Worm (Caenorhabditis elegans): ENCODE results near the gene C44C10.3.
A peak's percentile ranks its signal among the peaks of the same experiment; 100 is the strongest.

C44C10.3 gene

ce11 chrX:11727761-11728160 is 25.4 kb downstream of the C44C10.3 start, which contains the start of the genes gst-42 and D1053.2 (continued):
- TF ChIP-seq unc-62 (GFP tag; optimal IDR thresholded peaks at IDR 0.05) (no peak), nhr-47 (tag; optimal IDR thresholded peaks at IDR 0.05) (peak; percentile 1), zip-4 (GFP tag; optimal IDR thresholded peaks at IDR 0.05) (no peak), fkh-8 (tag; optimal IDR thresholded peaks at IDR 0.05) (no peak), egl-27 (tag; optimal IDR thresholded peaks at IDR 0.05) (no peak), elt-3 (tag; optimal IDR thresholded peaks at IDR 0.05) (peak in 5 of 6 experiments; percentile 76 to 93 (median 89)), rnt-1 (tag; optimal IDR thresholded peaks at IDR 0.05) (no peak), ztf-4 (tag; optimal IDR thresholded peaks at IDR 0.05) (no peak), pqm-1 (tag; optimal IDR thresholded peaks at IDR 0.05) (peak; percentile 20), hlh-4 (tag; optimal IDR thresholded peaks at IDR 0.05) (no peak), nhr-84 (tag; optimal IDR thresholded peaks at IDR 0.05) (no peak), C34B4.2 (tag; optimal IDR thresholded peaks at IDR 0.05) (no peak), efl-3 (GFP tag; optimal IDR thresholded peaks at IDR 0.05) (no peak), lsy-2 (tag; optimal IDR thresholded peaks at IDR 0.05) (peak; percentile 12 to 24), sup-37 (GFP tag; optimal IDR thresholded peaks at IDR 0.05) (no peak), nhr-11 (tag; optimal IDR thresholded peaks at IDR 0.05) (no peak), pag-3 (tag; optimal IDR thresholded peaks at IDR 0.05; ENCODE audit: borderline replicate concordance, insufficient read depth) (no peak), lin-13 (GFP tag; optimal IDR thresholded peaks at IDR 0.05) (no peak), fos-1 (tag; optimal IDR thresholded peaks at IDR 0.05) (no peak), unc-86 (tag; optimal IDR thresholded peaks at IDR 0.05) (no peak), pax-3 (tag; optimal IDR thresholded peaks at IDR 0.05) (no peak), ceh-8 (GFP tag; optimal IDR thresholded peaks at IDR 0.05) (no peak), jun-1 (tag; optimal IDR thresholded peaks at IDR 0.05) (peak; percentile 1), C16A3.4 (tag; optimal IDR thresholded peaks at IDR 0.05) (peak; percentile 20), ceh-90 (tag; optimal IDR thresholded peaks at IDR 0.05) (no peak), xbp-1 (tag; optimal IDR thresholded peaks at IDR 0.05) (no peak), lin-39 (tag; optimal IDR thresholded peaks at IDR 0.05) (no peak), lir-3 (tag; optimal IDR thresholded peaks at IDR 0.05; ENCODE audit: poor library complexity) (no peak), sptf-1 (tag; optimal IDR thresholded peaks at IDR 0.05) (no peak), mef-2 (tag; optimal IDR thresholded peaks at IDR 0.05) (no peak), nhr-12 (tag; optimal IDR thresholded peaks at IDR 0.05) (no peak), nhr-19 (GFP tag; conservative IDR thresholded peaks at IDR 0.05) (peak; percentile 46), lin-14 (GFP tag; optimal IDR thresholded peaks at IDR 0.05) (peak; percentile 80), skn-1 (tag; optimal IDR thresholded peaks at IDR 0.05) (no peak), nhr-28 (tag; optimal IDR thresholded peaks at IDR 0.05) (no peak), aha-1 (tag; optimal IDR thresholded peaks at IDR 0.05) (no peak), Y116A8C.19 (tag; optimal IDR thresholded peaks at IDR 0.05; ENCODE audit: borderline replicate concordance) (no peak), irx-1 (tag; optimal IDR thresholded peaks at IDR 0.05) (no peak), blmp-1 (tag; optimal IDR thresholded peaks at IDR 0.05) (peak; percentile 59), alr-1 (tag; optimal IDR thresholded peaks at IDR 0.05; ENCODE audit: borderline replicate concordance) (no peak)

DNA sequence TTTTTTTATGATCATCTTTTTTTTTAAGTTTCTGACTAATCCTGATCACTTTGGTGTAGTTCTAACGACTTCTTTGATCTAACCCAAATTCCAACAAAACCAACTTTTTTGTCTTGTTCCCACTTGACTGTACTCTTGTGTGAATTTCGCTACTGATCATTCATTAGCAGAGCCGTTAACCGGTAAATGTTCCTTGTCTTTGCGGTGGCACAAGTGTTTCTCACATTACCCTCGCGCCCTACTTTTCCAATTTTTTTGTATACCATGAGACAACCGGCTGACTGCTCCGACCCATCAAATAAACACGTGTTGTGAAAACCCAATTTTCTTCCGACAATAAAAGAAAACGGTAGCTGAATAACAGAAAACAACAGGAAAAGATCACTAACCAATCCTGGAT is 30.4 kb downstream of the C44C10.3 start:
- TF ChIP-seq vab-15 (tag; optimal IDR thresholded peaks at IDR 0.05) = no peak
- TF ChIP-seq egl-13 (tag; optimal IDR thresholded peaks at IDR 0.05) = no peak
- TF ChIP-seq fos-1 (tag; optimal IDR thresholded peaks at IDR 0.05) = no peak
- no peak for TF ChIP-seq nhr-11 (tag; optimal IDR thresholded peaks at IDR 0.05)
- TF ChIP-seq pax-3 (tag; optimal IDR thresholded peaks at IDR 0.05) = no peak
- TF ChIP-seq lin-39 (tag; optimal IDR thresholded peaks at IDR 0.05) = no peak
- TF ChIP-seq dpl-1 (GFP tag; optimal IDR thresholded peaks at IDR 0.05) = no peak
- no peak for TF ChIP-seq nhr-20 (tag; optimal IDR thresholded peaks at IDR 0.05)
- no peak for TF ChIP-seq nhr-71 (tag; optimal IDR thresholded peaks at IDR 0.05)
- no peak for TF ChIP-seq ets-5 (GFP tag; IDR thresholded peaks at IDR 0.05)
- no peak for TF ChIP-seq unc-130 (tag; optimal IDR thresholded peaks at IDR 0.05)
- no peak for TF ChIP-seq ces-1 (GFP tag; optimal IDR thresholded peaks at IDR 0.05)
- TF ChIP-seq ztf-4 (tag; optimal IDR thresholded peaks at IDR 0.05) = no peak
- TF ChIP-seq mep-1 (tag; optimal IDR thresholded peaks at IDR 0.05) = no peak

Data from whole organism, L1 larva.